Worm (Caenorhabditis elegans) whole organism, dauer: ENCODE measurements around the gene T03G6.1.

Experiments
- unc-62 ChIP-seq: sonication (generic microtip); optimal IDR thresholded peaks from 2 replicates; lab custom pipeline; 2017; ENCODE audit warnings: missing biosample characterization, missing genetic modification reagents, missing genetic modification characterization

T03G6.1 gene

ce11 chrX:2641094-2641493 is 33.1 kb downstream of the T03G6.1 start:
- TF ChIP-seq unc-62, result no peak

DNA sequence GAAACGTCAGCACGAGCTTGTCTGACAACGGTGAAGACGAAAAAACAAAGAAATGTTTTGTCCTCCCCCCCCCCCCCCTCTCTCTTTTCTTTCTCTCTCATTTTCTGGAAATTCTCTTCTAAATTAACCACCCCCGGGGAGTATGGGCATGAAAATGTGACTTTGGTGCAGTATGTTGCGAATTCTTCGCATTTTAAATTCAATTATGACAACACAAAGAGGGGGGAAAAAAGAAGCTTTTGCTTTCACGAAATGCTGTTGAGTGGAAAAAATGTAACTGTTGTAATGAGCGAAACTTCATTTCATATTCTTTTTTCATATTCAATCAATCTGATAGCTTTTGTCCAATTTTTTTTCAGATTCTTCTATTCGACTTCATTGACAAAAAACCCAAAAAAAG is 46.3 kb downstream of the T03G6.1 start:
- TF ChIP-seq unc-62, result no peak
